Worm (Caenorhabditis elegans): Measurements from ENCODE around the gene dph-7.
"Not testable (repeated sequence)": the region's sequence is repeated elsewhere in the genome, so short reads cannot be mapped to it uniquely, and the experiment has no call there.

dph-7 gene

ce11 chrIII:13296289-13296874 lies 18.5 kb upstream of the dph-7 start, which contains the start of gene npp-18 (continued):
- TF ChIP-seq ZK337.2 (GFP tag; IDR thresholded peaks at IDR 0.05) (0 out of 2 replicates have a peak, but pooled peaks have one; percentile 46), lin-29 (GFP tag; IDR thresholded peaks at IDR 0.05) (peak; percentile 58; the same call in 1 of the 2 replicates), hmg-1.1 (GFP tag; IDR thresholded peaks at IDR 0.05) (peak; percentile 86), F10B5.3 (tag; optimal IDR thresholded peaks at IDR 0.05) (peak; percentile 43), mes-2 (tag; optimal IDR thresholded peaks at IDR 0.05; ENCODE audit: poor library complexity, severe bottlenecking) (peak; percentile 81), pha-4 (GFP tag; IDR thresholded peaks at IDR 0.05) (peak; percentile 77), lim-7 (GFP tag; IDR thresholded peaks at IDR 0.05) (peak; percentile 62; the same call in 1 of the 2 replicates), ctbp-1 (GFP tag; IDR thresholded peaks at IDR 0.05) (peak; percentile 70; the same call in 1 of the 2 replicates), hlh-11 (tag; optimal IDR thresholded peaks at IDR 0.05) (peak; percentile 4), dpl-1 (GFP tag; optimal IDR thresholded peaks at IDR 0.05) (peak; percentile 89), lsy-2 (tag; optimal IDR thresholded peaks at IDR 0.05) (peak in 1 of 2 experiments; percentile 86), T26A8.4 (GFP tag; IDR thresholded peaks at IDR 0.05) (peak; percentile 87)
- not testable (repeated sequence) for TF ChIP-seq pha-4 (tag; optimal IDR thresholded peaks at IDR 0.05)

DNA sequence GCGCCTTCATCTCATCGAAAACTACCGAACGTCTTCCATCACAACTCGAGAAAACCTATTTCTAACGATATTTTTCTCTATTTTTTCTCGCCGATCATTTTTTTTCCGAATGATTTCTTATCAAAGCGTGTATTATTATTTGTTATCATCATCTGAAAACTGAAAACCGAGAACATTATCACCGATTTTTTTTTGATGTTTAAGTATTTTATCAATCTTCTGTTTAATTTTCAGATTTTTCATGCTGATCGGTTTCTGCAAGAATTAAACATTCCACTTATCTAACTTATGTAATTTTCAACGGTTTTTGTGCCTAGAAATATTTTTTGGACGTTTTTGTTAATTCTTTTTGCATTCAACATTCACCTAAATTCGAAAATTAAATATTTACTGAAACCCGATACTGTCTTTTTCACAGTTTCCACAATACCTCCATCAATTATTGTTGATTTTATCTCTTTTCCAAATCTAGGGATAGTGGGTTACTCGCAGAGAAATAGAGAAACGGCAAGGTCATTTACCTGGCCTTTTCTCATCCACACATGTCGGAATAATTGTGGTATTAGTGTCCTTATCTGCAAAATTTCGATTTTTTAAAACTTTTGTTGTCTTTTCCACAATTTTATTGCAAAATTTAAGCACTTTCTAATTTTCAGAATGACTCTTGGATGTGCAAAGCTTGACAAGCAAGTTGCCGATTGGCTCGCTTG lies 16.0 kb upstream of the dph-7 start, which contains the start of gene pgm-2:
TSS of gene pgm-2 (plus strand) at position 657 of the 710 bp plus-strand sequence.
- peak; percentile 7 for TF ChIP-seq hlh-11 (tag; optimal IDR thresholded peaks at IDR 0.05)
- peak; percentile 9 for TF ChIP-seq ama-1 (optimal IDR thresholded peaks at IDR 0.05)
- TF ChIP-seq saeg-2 (GFP tag; IDR thresholded peaks at IDR 0.05), result no peak
- peak; percentile 17 for TF ChIP-seq mep-1 (tag; optimal IDR thresholded peaks at IDR 0.05)
- peak; percentile 19 for TF ChIP-seq nhr-25 (tag; optimal IDR thresholded peaks at IDR 0.05; ENCODE audit: borderline replicate concordance, insufficient read depth)
- peak; percentile 23 for TF ChIP-seq pqm-1 (tag; optimal IDR thresholded peaks at IDR 0.05)
- TF ChIP-seq nhr-11 (tag; optimal IDR thresholded peaks at IDR 0.05), result no peak
- TF ChIP-seq fos-1 (tag; optimal IDR thresholded peaks at IDR 0.05), result no peak
- TF ChIP-seq snpc-1.2 (GFP tag; IDR thresholded peaks at IDR 0.05), result no peak
- TF ChIP-seq nhr-28 (tag; optimal IDR thresholded peaks at IDR 0.05), result peak; percentile 6
- TF ChIP-seq daf-16 (GFP tag; optimal IDR thresholded peaks at IDR 0.05), result no peak
- TF ChIP-seq daf-16 (tag; optimal IDR thresholded peaks at IDR 0.05), result peak; percentile 34
- TF ChIP-seq dve-1 (tag; optimal IDR thresholded peaks at IDR 0.05; ENCODE audit: insufficient read depth), result peak; percentile 38
- TF ChIP-seq lin-38 (GFP tag; IDR thresholded peaks at IDR 0.05), result no peak
- peak; percentile 8 for TF ChIP-seq mxl-3 (GFP tag; optimal IDR thresholded peaks at IDR 0.05)
- no peak for TF ChIP-seq mxl-2 (GFP tag; conservative IDR thresholded peaks at IDR 0.05)

- peak; percentile 58 for TF ChIP-seq set-16 (GFP tag; IDR thresholded peaks at IDR 0.05)
- TF ChIP-seq rbr-2 (tag; optimal IDR thresholded peaks at IDR 0.05), result no peak
- TF ChIP-seq dmd-8 (GFP tag; IDR thresholded peaks at IDR 0.05), result 0 out of 2 replicates have a peak, but pooled peaks have one; percentile 42
Observed at ce11 chrIII:13301983-13302382, 12.9 kb upstream of the dph-7 start.

DNA sequence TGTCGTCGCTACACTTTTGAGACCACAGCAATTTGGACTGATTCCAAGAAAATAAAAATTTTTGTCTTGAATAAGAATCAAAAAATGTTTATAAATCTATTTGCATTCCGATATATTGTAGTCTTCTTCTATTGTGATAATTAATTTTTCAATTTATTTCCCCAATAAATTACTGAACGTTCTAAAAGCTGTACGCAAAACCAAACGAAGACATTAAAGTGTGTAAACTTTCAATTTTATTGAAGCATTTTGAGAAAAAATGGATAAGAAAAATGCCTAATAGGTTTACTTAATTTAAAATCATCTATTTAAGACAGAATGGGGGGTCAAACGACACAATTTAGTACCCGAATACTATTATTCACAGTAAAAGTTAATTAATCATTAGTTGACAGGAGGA lies 12.3 kb upstream of the dph-7 start:
- no peak for TF ChIP-seq nhr-237 (tag; optimal IDR thresholded peaks at IDR 0.05)
- TF ChIP-seq lsy-2 (tag; optimal IDR thresholded peaks at IDR 0.05), result no peak
- TF ChIP-seq lin-15B (tag; optimal IDR thresholded peaks at IDR 0.05), result no peak
- peak; percentile 42 for TF ChIP-seq lin-38 (GFP tag; IDR thresholded peaks at IDR 0.05)
- TF ChIP-seq unc-130 (GFP tag; optimal IDR thresholded peaks at IDR 0.05), result peak; percentile 5
- no peak for TF ChIP-seq ceh-28 (tag; optimal IDR thresholded peaks at IDR 0.05)
- TF ChIP-seq zfp-3 (GFP tag; conservative IDR thresholded peaks at IDR 0.05), result no peak
- TF ChIP-seq lin-39 (tag; optimal IDR thresholded peaks at IDR 0.05), result no peak
- no peak for TF ChIP-seq ZK337.2 (GFP tag; IDR thresholded peaks at IDR 0.05)
- TF ChIP-seq cey-2 (tag; optimal IDR thresholded peaks at IDR 0.05; ENCODE audit: borderline replicate concordance, insufficient read depth), result no peak
